Worm (Caenorhabditis elegans): ENCODE results near the gene C18E9.2.

ce11 chrII:8990267-8990666 lies 25.5 kb downstream of the C18E9.2 start:
- TF ChIP-seq flt-1 (GFP tag; IDR thresholded peaks at IDR 0.05) (no peak), ama-1 (optimal IDR thresholded peaks at IDR 0.05) (no peak), ceh-36 (tag; optimal IDR thresholded peaks at IDR 0.05) (no peak), ets-7 (tag; optimal IDR thresholded peaks at IDR 0.05) (no peak), aly-1 (tag; optimal IDR thresholded peaks at IDR 0.05) (no peak)
